Fruit fly (Drosophila melanogaster) whole organism, prepupa: ENCODE data around the gene mthl12.

Experiments used
- CG10631 ChIP-seq: fragments of 200-800 bp; sonication (Bioruptor generic); optimal IDR thresholded peaks from 2 replicates; lab custom pipeline; 2016; ENCODE audit warnings: missing biosample characterization, missing genetic modification characterization
- CG10669 ChIP-seq: fragments of 200-800 bp; sonication (Bioruptor generic); optimal IDR thresholded peaks from 3 replicates; lab custom pipeline; 2018; ENCODE audit warnings: missing biosample characterization, mild to moderate bottlenecking, missing genetic modification characterization, moderate library complexity
- CG11294 ChIP-seq: fragments of 200-800 bp; sonication (Bioruptor generic); IDR thresholded peaks from 2 replicates; pipeline ENCODE4 v1.3.6; 2022; ENCODE audit warnings: missing biosample characterization, missing genetic modification characterization
- CG11762 ChIP-seq: fragments of 200-800 bp; sonication (Bioruptor generic); optimal IDR thresholded peaks from 3 replicates; lab custom pipeline; 2016; ENCODE audit warnings: missing biosample characterization, missing genetic modification characterization; ENCODE audit not compliant: insufficient read depth
- CG15336 ChIP-seq: fragments of 200-800 bp; sonication (Bioruptor generic); IDR thresholded peaks from 2 replicates; pipeline ENCODE4 v1.3.6; 2022; ENCODE audit warnings: missing biosample characterization, missing genetic modification characterization
- CG1621 ChIP-seq: fragments of 200-800 bp; sonication (Bioruptor generic); optimal IDR thresholded peaks from 3 replicates; lab custom pipeline; 2018; ENCODE audit warnings: missing biosample characterization, mild to moderate bottlenecking, missing genetic modification characterization
- CG31627 ChIP-seq: fragments of 200-800 bp; sonication (Bioruptor generic); optimal IDR thresholded peaks from 3 replicates; lab custom pipeline; 2016; ENCODE audit warnings: missing biosample characterization, missing genetic modification characterization
- CG34406 ChIP-seq: fragments of 200-800 bp; sonication (Bioruptor generic); optimal IDR thresholded peaks from 3 replicates; lab custom pipeline; 2016; ENCODE audit warnings: missing biosample characterization, missing genetic modification characterization
- CG3919 ChIP-seq: fragments of 200-800 bp; sonication (Bioruptor generic); optimal IDR thresholded peaks from 3 replicates; lab custom pipeline; 2016; ENCODE audit warnings: missing biosample characterization, missing genetic modification characterization
- CG4318 ChIP-seq: fragments of 200-800 bp; sonication (Bioruptor generic); optimal IDR thresholded peaks from 3 replicates; lab custom pipeline; 2017; ENCODE audit warnings: missing biosample characterization, mild to moderate bottlenecking, missing genetic modification characterization
- CG6163 ChIP-seq: fragments of 200-800 bp; sonication (Bioruptor generic); IDR thresholded peaks from 3 replicates; pipeline ENCODE4 v1.3.6; 2022; ENCODE audit warnings: missing biosample characterization, missing genetic modification characterization
- CG6276 ChIP-seq: fragments of 200-800 bp; sonication (Bioruptor generic); optimal IDR thresholded peaks from 2 replicates; lab custom pipeline; 2017; ENCODE audit warnings: missing biosample characterization, mild to moderate bottlenecking, missing genetic modification characterization
- CG6808 ChIP-seq: fragments of 200-800 bp; sonication (Bioruptor generic); optimal IDR thresholded peaks from 3 replicates; lab custom pipeline; 2017; ENCODE audit warnings: missing biosample characterization, missing genetic modification characterization, mild to moderate bottlenecking, moderate library complexity, missing genetic modification reagents
- CG8119 ChIP-seq: fragments of 200-800 bp; sonication (Bioruptor generic); IDR thresholded peaks from 3 replicates; pipeline ENCODE4 v1.3.6; 2022; ENCODE audit warnings: missing biosample characterization, missing genetic modification characterization
- CG8632 ChIP-seq: fragments of 200-800 bp; sonication (Bioruptor generic); optimal IDR thresholded peaks from 3 replicates; lab custom pipeline; 2016; ENCODE audit warnings: missing biosample characterization, missing genetic modification characterization
- CG9139 ChIP-seq: fragments of 200-800 bp; sonication (Bioruptor generic); optimal IDR thresholded peaks from 3 replicates; lab custom pipeline; 2017; ENCODE audit warnings: missing biosample characterization, mild to moderate bottlenecking, missing genetic modification characterization
- Eip75B ChIP-seq: fragments of 200-800 bp; sonication (Bioruptor generic); optimal IDR thresholded peaks from 3 replicates; lab custom pipeline; 2016; ENCODE audit warnings: missing biosample characterization, missing genetic modification characterization
- Ets21C ChIP-seq: fragments of 200-800 bp; sonication (Bioruptor generic); optimal IDR thresholded peaks from 3 replicates; lab custom pipeline; 2016; ENCODE audit warnings: missing biosample characterization, missing genetic modification characterization
- Ets96B ChIP-seq: fragments of 200-800 bp; optimal IDR thresholded peaks from 2 replicates; lab custom pipeline; 2019; ENCODE audit warnings: missing biosample characterization, mild to moderate bottlenecking, missing genetic modification characterization, moderate library complexity
- Gug ChIP-seq: fragments of 200-800 bp; sonication (Bioruptor generic); IDR thresholded peaks from 2 replicates; pipeline ENCODE4 v1.3.6; 2022; ENCODE audit warnings: missing biosample characterization, missing genetic modification characterization
- Hr38 ChIP-seq: sonication (Bioruptor generic); optimal IDR thresholded peaks from 2 replicates; lab custom pipeline; 2016; ENCODE audit warnings: missing biosample characterization, missing genetic modification characterization
- Hr4 ChIP-seq: fragments of 200-800 bp; sonication (Bioruptor generic); optimal IDR thresholded peaks from 3 replicates; lab custom pipeline; 2016; ENCODE audit warnings: missing biosample characterization, missing genetic modification characterization
- Lpt ChIP-seq: fragments of 200-800 bp; sonication (Bioruptor generic); optimal IDR thresholded peaks from 3 replicates; lab custom pipeline; 2016; ENCODE audit warnings: missing biosample characterization, missing genetic modification characterization
- Met ChIP-seq: fragments of 200-800 bp; sonication (Bioruptor generic); optimal IDR thresholded peaks from 3 replicates; lab custom pipeline; 2016; ENCODE audit warnings: missing biosample characterization, missing genetic modification characterization
- OdsH ChIP-seq: fragments of 200-800 bp; sonication (Bioruptor generic); optimal IDR thresholded peaks from 3 replicates; lab custom pipeline; 2016; ENCODE audit warnings: missing biosample characterization, missing genetic modification characterization
- Smox ChIP-seq: fragments of 200-800 bp; sonication (Bioruptor generic); optimal IDR thresholded peaks from 3 replicates; lab custom pipeline; 2016; ENCODE audit warnings: missing biosample characterization, missing genetic modification characterization
- Sox102F ChIP-seq: fragments of 200-800 bp; sonication (Bioruptor generic); optimal IDR thresholded peaks from 2 replicates; lab custom pipeline; 2016; ENCODE audit warnings: missing biosample characterization, mild to moderate bottlenecking, missing genetic modification characterization
- Sox14 ChIP-seq: fragments of 200-800 bp; sonication (Bioruptor generic); optimal IDR thresholded peaks from 3 replicates; lab custom pipeline; 2016; ENCODE audit warnings: missing biosample characterization, missing genetic modification characterization
- Sox15 ChIP-seq: fragments of 200-800 bp; sonication (Bioruptor generic); optimal IDR thresholded peaks from 3 replicates; lab custom pipeline; 2016; ENCODE audit warnings: missing biosample characterization, missing genetic modification characterization
- achi ChIP-seq: fragments of 200-800 bp; sonication (Bioruptor generic); optimal IDR thresholded peaks from 3 replicates; lab custom pipeline; 2016; ENCODE audit warnings: missing biosample characterization, missing genetic modification characterization
- acj6 ChIP-seq: fragments of 200-800 bp; sonication (Bioruptor generic); optimal IDR thresholded peaks from 3 replicates; lab custom pipeline; 2016; ENCODE audit warnings: missing biosample characterization, missing genetic modification characterization
- cyc ChIP-seq: fragments of 200-800 bp; sonication (Bioruptor generic); optimal IDR thresholded peaks from 3 replicates; lab custom pipeline; 2016; ENCODE audit warnings: missing biosample characterization, missing genetic modification characterization
- dac ChIP-seq: fragments of 200-800 bp; sonication (Bioruptor generic); optimal IDR thresholded peaks from 2 replicates; lab custom pipeline; 2017; ENCODE audit warnings: missing biosample characterization, mild to moderate bottlenecking, missing genetic modification characterization
- eg ChIP-seq: fragments of 200-800 bp; sonication (Bioruptor generic); IDR thresholded peaks from 3 replicates; pipeline ENCODE4 v1.3.6; 2022; ENCODE audit warnings: missing biosample characterization, missing genetic modification characterization
- esn ChIP-seq: fragments of 200-800 bp; sonication (Bioruptor generic); optimal IDR thresholded peaks from 2 replicates; lab custom pipeline; 2016; ENCODE audit warnings: missing biosample characterization, mild to moderate bottlenecking, missing genetic modification characterization, moderate library complexity
- fd59A ChIP-seq: fragments of 200-800 bp; sonication (Bioruptor generic); optimal IDR thresholded peaks from 2 replicates; lab custom pipeline; 2017; ENCODE audit warnings: missing biosample characterization, mild to moderate bottlenecking, missing genetic modification characterization, missing genetic modification reagents
- fd85E ChIP-seq: fragments of 200-800 bp; sonication (Bioruptor generic); optimal IDR thresholded peaks from 3 replicates; lab custom pipeline; 2016; ENCODE audit warnings: missing biosample characterization, missing genetic modification characterization
- fkh ChIP-seq: fragments of 200-800 bp; sonication (Bioruptor generic); optimal IDR thresholded peaks from 3 replicates; lab custom pipeline; 2017; ENCODE audit warnings: missing biosample characterization, mild to moderate bottlenecking, missing genetic modification characterization, moderate library complexity
- lz ChIP-seq: fragments of 200-800 bp; sonication (Bioruptor generic); optimal IDR thresholded peaks from 3 replicates; lab custom pipeline; 2016; ENCODE audit warnings: missing biosample characterization, missing genetic modification characterization
- net ChIP-seq: fragments of 200-800 bp; sonication (Bioruptor generic); optimal IDR thresholded peaks from 3 replicates; lab custom pipeline; 2016; ENCODE audit warnings: missing biosample characterization, missing genetic modification characterization
- salr ChIP-seq, 2 experiments: fragments of 200-800 bp; sonication (Bioruptor generic); optimal IDR thresholded peaks; 3 replicates each; lab custom pipeline; 2016 to 2018; ENCODE audit warnings: missing biosample characterization in 2 of 2, missing genetic modification characterization in 2 of 2, mild to moderate bottlenecking in 1 of 2
- spab ChIP-seq: fragments of 200-800 bp; sonication (Bioruptor generic); optimal IDR thresholded peaks from 2 replicates; lab custom pipeline; 2017; ENCODE audit warnings: missing biosample characterization, mild to moderate bottlenecking, missing genetic modification characterization, missing genetic modification reagents
- ss ChIP-seq, 2 experiments: fragments of 200-800 bp; sonication (Bioruptor generic); optimal IDR thresholded peaks; 2 replicates in 1 of 2; 3 replicates in 1 of 2; lab custom pipeline; 2017 to 2018; ENCODE audit warnings: mild to moderate bottlenecking in 2 of 2, missing biosample characterization in 2 of 2, missing genetic modification characterization in 2 of 2, moderate library complexity in 1 of 2
- svp ChIP-seq: fragments of 200-800 bp; sonication (Bioruptor generic); peaks from one replicate; lab custom pipeline; 2016; ENCODE audit warnings: missing biosample characterization, missing genetic modification characterization
- topi ChIP-seq: fragments of 200-800 bp; sonication (Bioruptor generic); optimal IDR thresholded peaks from 3 replicates; lab custom pipeline; 2016; ENCODE audit warnings: missing biosample characterization, missing genetic modification characterization
- vri ChIP-seq: fragments of 200-800 bp; sonication (Bioruptor generic); optimal IDR thresholded peaks from 3 replicates; lab custom pipeline; 2016; ENCODE audit warnings: missing biosample characterization, mild to moderate bottlenecking, missing genetic modification characterization

The mthl12 gene

DNA sequence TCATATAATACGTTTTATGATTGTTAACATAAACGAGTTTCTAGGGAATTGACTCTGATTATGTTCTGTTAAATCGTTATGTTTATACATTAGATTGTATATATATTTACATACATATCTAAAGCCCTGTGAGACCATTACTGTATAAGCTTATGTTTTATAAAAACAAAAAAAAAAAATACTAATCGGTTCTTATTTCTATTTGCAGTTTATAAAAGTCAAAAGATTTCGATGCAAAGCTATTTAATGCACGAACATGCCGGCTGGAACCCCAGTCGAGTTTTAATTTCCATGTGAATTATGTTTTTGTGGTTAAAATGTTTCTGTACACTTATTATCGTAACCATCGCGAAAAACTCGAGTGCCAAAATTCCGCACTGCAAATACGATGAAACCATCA lies at the start of gene mthl12:
TSS of gene mthl12 (plus strand) at position 301 of the 400 bp plus-strand sequence.
- TF ChIP-seq CG11762 (GFP tag; lab: Kevin White, UChicago) = no peak
- no peak for TF ChIP-seq CG10631 (GFP tag; lab: Kevin White, UChicago)
- no peak for TF ChIP-seq fkh (GFP tag; lab: Kevin White, UChicago)
- TF ChIP-seq dac = no peak
- TF ChIP-seq CG31627 (GFP tag; lab: Kevin White, UChicago) = no peak
- no peak for TF ChIP-seq esn (GFP tag; lab: Kevin White, UChicago)

DNA sequence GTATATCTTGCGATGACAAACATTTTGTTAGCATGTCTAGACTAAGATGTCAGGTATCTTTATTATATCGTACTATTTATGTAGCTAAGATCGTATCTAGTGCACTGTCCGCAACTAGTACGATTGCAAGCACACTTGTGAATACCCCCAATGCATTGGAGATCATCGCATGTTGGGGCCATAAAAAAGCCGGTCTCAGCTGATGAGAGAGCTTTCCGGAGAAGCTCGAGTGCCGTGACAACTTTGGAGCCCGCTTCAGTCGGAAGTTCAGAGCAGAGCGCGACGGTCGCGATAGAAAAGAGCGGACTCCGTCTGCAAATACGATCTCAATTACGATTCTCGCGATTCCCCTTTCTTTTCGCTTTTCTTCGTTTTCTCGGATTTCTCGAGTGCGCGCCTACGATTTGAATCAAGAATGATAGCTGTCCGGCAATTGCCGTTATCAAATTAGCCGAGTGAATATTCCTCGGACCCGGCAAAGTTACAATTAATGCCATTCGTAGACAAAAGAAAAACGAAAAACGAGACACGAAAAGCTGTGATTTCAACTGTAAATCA lies 48.9 kb upstream of the mthl12 start:
- no peak for TF ChIP-seq Met
- TF ChIP-seq svp (GFP tag; lab: Kevin White, UChicago) = peak; percentile 26
- TF ChIP-seq net = peak; percentile 4
- TF ChIP-seq CG15336 = peak; percentile 42; the same call in 1 of the 2 replicates
- TF ChIP-seq CG1621 = peak; percentile 74
- peak; percentile 3 for TF ChIP-seq CG6276 (GFP tag; lab: Kevin White, UChicago)
- peak; percentile 53 for TF ChIP-seq CG6163 (GFP tag; lab: Robert Waterston, UW)
- TF ChIP-seq spab = no peak
- TF ChIP-seq CG3919 = peak; percentile 53
- no peak for TF ChIP-seq Ets21C (GFP tag; lab: Kevin White, UChicago)

DNA sequence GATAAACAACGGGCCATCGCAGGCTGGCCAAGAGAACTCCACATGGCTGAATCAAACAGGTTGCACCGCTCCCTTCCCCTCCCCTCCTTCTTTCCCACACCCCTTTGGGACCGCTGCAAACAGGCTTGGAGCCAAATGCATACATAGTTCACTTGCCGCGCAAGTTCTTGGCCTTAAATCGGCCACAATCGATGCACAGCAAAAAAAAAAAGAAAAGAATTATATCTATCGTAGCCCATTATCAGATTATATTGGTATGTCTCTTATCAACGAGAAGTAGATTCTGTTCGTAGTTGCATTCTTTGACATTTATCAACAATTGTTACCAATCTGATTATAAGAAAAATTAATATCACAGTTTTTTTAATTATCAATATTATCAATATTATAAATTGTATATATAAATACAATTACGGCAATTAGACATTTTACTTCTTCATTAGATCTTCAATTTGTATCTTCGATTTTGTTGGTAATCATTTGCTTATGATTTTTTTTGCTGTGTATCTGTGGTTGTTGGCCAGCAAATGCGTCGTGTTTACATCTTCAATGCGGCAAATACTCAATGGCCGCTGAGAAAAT lies 48.1 kb upstream of the mthl12 start:
- TF ChIP-seq CG11294 (GFP tag; lab: Robert Waterston, UW) (peak; percentile 26; the same call in 1 of the 2 replicates), OdsH (peak; percentile 87), Sox15 (GFP tag; lab: Kevin White, UChicago) (peak; percentile 61), Gug (peak; percentile 40), CG8119 (GFP tag; lab: Robert Waterston, UW) (peak; percentile 84), esn (GFP tag; lab: Kevin White, UChicago) (peak; percentile 88), Smox (GFP tag; lab: Kevin White, UChicago) (peak; percentile 63), CG31627 (GFP tag; lab: Kevin White, UChicago) (peak; percentile 62), fd85E (GFP tag; lab: Kevin White, UChicago) (peak; percentile 15), CG9139 (GFP tag; lab: Kevin White, UChicago) (peak; percentile 77), lz (peak; percentile 62), Sox102F (peak; percentile 63), achi (GFP tag; lab: Kevin White, UChicago) (peak; percentile 90), ss (GFP tag; optimal IDR thresholded peaks at IDR 0.05; lab: Kevin White, UChicago) (peak; percentile 74 to 78), fd59A (GFP tag; lab: Kevin White, UChicago) (peak; percentile 67), CG6808 (GFP tag; lab: Kevin White, UChicago) (peak; percentile 83), acj6 (peak; percentile 85), Lpt (peak; percentile 79), Ets96B (peak; percentile 87), CG3919 (peak; percentile 82), topi (peak; percentile 75), vri (peak; percentile 25), CG8632 (peak; percentile 89), Met (peak; percentile 79), CG34406 (GFP tag; lab: Kevin White, UChicago) (peak; percentile 91), eg (GFP tag; lab: Robert Waterston, UW) (peak; percentile 62), Eip75B (GFP tag; lab: Kevin White, UChicago) (peak; percentile 51), Sox14 (GFP tag; lab: Kevin White, UChicago) (peak; percentile 68), salr (GFP tag; optimal IDR thresholded peaks at IDR 0.05; lab: Kevin White, UChicago) (peak; percentile 31 to 94), CG10669 (peak; percentile 68), Hr4 (peak; percentile 45), fkh (GFP tag; lab: Kevin White, UChicago) (no peak), svp (GFP tag; lab: Kevin White, UChicago) (peak; percentile 88), Hr38 (GFP tag; lab: Kevin White, UChicago) (no peak), CG4318 (GFP tag; lab: Kevin White, UChicago) (peak; percentile 87), CG6276 (GFP tag; lab: Kevin White, UChicago) (peak; percentile 87), net (peak; percentile 76), cyc (GFP tag; lab: Kevin White, UChicago) (peak; percentile 61)
